Fruit fly (Drosophila melanogaster): ENCODE measurements around the gene CG12078.

CG12078 gene

DNA sequence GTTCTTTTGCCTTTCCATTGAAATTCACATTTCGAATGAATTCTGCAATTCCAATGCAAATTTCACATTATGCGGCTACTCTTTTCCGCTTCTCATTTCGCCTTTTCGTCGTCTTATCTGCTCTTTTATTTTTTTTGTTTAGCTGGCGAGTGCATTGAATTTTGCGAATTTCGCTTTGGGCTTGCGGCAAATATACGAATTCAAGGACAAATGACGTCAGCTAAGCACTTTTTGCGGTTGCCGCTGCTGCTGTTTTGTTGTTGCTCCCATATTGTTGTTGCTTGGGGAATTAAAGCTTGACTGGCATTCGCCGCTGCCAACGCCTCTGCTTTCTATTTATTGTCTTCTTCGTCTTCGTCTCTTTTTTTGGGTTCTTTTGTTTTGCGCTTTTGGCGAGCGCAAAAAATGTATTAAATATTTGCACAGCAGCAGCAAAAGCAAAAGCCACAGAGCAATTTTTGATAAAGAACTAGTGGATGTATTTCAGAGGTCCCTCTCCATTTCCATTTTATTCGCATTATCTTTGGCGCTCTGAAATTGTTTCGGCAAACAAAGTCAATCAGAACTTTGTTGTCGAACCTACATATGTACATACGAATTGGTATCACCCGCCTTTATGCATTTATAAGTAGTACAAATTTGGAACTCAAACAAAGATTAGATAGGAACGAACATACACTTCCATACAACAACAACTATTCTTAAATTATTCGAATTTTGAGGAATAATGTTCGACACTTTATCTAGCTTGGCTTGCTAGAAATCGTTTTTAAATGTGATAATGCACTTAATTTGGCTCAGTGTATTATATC is 4.1 kb downstream of the CG12078 start (continued):
- TF ChIP-seq CG6276 (GFP tag; optimal IDR thresholded peaks at IDR 0.05) (no peak), spab (GFP tag; optimal IDR thresholded peaks at IDR 0.05) (no peak), CG7368 (GFP tag; optimal IDR thresholded peaks at IDR 0.05) (no peak), CG8632 (GFP tag; optimal IDR thresholded peaks at IDR 0.05) (peak; percentile 36), acj6 (GFP tag; optimal IDR thresholded peaks at IDR 0.05) (peak; percentile 81), CG8119 (GFP tag; IDR thresholded peaks at IDR 0.05) (peak; percentile 33; the same call in 2 of the 3 replicates), CG32006 (GFP tag; optimal IDR thresholded peaks at IDR 0.05) (peak; percentile 5), CG9139 (GFP tag; optimal IDR thresholded peaks at IDR 0.05) (no peak), Sox102F (GFP tag; optimal IDR thresholded peaks at IDR 0.05) (peak; percentile 78), CG16779 (tag; optimal IDR thresholded peaks at IDR 0.05) (peak; percentile 22), CG4318 (GFP tag; optimal IDR thresholded peaks at IDR 0.05) (no peak)

DNA sequence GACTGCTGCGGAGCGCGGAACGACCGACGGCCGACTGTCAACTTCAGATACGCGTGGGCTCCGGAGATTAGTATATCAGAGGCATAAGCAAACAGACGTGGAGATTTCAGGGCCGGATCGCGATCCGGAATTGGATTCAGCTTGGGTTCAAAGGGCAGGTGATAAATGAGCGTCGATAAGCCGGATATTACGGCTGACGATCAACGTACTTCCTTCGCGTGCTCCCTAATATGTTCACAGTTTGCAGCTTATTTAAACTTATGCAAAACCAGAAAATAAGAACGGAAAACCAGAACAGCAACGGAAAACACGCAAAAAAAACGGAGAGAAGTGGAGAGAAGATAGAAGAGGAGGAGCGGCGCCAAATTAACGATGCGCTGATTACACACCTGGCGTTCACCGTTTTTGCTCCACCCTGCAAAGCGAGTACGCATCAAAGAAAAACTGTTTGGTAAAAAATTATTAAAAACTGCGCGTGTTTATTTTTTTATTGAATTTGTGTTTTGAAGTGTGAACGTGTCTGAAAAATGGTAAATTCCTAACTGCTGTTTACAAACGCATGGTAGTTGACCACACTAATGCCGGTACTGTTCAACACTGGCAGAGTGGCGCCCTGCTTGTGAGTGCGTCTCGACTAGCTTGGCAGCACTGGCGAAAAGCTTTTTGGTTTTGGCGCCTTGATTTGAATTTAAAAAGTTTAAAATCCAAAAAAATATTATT is 4.9 kb downstream of the CG12078 start, which contains the start of gene CG17746:
CG17746 (minus strand) TSS at position 546 of the 720 bp plus-strand sequence.
- TF ChIP-seq CG6808 (GFP tag; optimal IDR thresholded peaks at IDR 0.05) (peak; percentile 100), CG31627 (GFP tag; optimal IDR thresholded peaks at IDR 0.05) (peak; percentile 35), Smox (GFP tag; optimal IDR thresholded peaks at IDR 0.05) (no peak), svp (GFP tag) (peak; percentile 93), CG16779 (tag; optimal IDR thresholded peaks at IDR 0.05) (no peak), achi (GFP tag; optimal IDR thresholded peaks at IDR 0.05) (no peak), CG4318 (GFP tag; optimal IDR thresholded peaks at IDR 0.05) (no peak), Lpt (GFP tag; optimal IDR thresholded peaks at IDR 0.05) (no peak), CG6854 (GFP tag; optimal IDR thresholded peaks at IDR 0.05) (peak; percentile 13), Sox14 (GFP tag; optimal IDR thresholded peaks at IDR 0.05) (peak; percentile 45), lz (GFP tag; optimal IDR thresholded peaks at IDR 0.05) (peak; percentile 38), cyc (GFP tag; optimal IDR thresholded peaks at IDR 0.05) (peak; percentile 10), salr (GFP tag; optimal IDR thresholded peaks at IDR 0.05) (no peak), fd59A (GFP tag; optimal IDR thresholded peaks at IDR 0.05) (no peak), esn (GFP tag; optimal IDR thresholded peaks at IDR 0.05) (peak; percentile 0), Eip78C (GFP tag) (peak; percentile 76), CG32006 (GFP tag; optimal IDR thresholded peaks at IDR 0.05) (no peak), CG7368 (GFP tag; optimal IDR thresholded peaks at IDR 0.05) (no peak), ss (GFP tag; optimal IDR thresholded peaks at IDR 0.05) (peak in 1 of 2 experiments; percentile 48), CG10669 (GFP tag; optimal IDR thresholded peaks at IDR 0.05) (no peak), Gug (GFP tag; IDR thresholded peaks at IDR 0.05) (0 out of 2 replicates have a peak, but pooled peaks have one; percentile 12), fkh (GFP tag; optimal IDR thresholded peaks at IDR 0.05) (peak; percentile 43), Eip93F (GFP tag; optimal IDR thresholded peaks at IDR 0.05) (no peak), CG6163 (GFP tag; IDR thresholded peaks at IDR 0.05) (no peak), acj6 (GFP tag; optimal IDR thresholded peaks at IDR 0.05) (no peak), CG1621 (tag; optimal IDR thresholded peaks at IDR 0.05) (no peak), topi (GFP tag; optimal IDR thresholded peaks at IDR 0.05) (no peak), Blimp-1 (GFP tag; optimal IDR thresholded peaks at IDR 0.05) (no peak)

DNA sequence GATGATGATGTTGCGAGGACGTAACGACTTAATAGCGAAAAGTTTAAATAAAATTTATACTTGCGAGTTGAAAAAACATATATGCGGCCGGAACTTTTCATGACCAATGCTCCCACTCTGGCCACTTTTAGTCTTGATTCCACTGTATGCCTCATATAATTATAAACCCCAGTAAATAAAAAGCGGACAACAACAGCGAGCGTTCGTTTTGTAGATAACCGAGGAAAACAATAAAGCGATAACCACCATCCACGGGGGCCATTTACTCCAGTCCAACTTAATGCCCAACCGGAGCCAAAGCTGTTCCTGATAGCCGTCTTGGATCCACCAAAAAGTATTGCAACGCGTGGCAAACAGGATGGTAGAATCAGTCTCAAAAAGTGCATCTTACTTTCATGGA is 7.8 kb downstream of the CG12078 start:
- no peak for TF ChIP-seq spab (GFP tag; optimal IDR thresholded peaks at IDR 0.05)
- no peak for TF ChIP-seq CG31627 (GFP tag; optimal IDR thresholded peaks at IDR 0.05)
- TF ChIP-seq esn (GFP tag; optimal IDR thresholded peaks at IDR 0.05) = no peak
- TF ChIP-seq CG6163 (GFP tag; IDR thresholded peaks at IDR 0.05) = peak; percentile 50; the same call in 1 of the 3 replicates
- no peak for TF ChIP-seq CG6276 (GFP tag; optimal IDR thresholded peaks at IDR 0.05)
- TF ChIP-seq vri (GFP tag; optimal IDR thresholded peaks at IDR 0.05) = peak; percentile 23
- no peak for TF ChIP-seq fd85E (GFP tag; optimal IDR thresholded peaks at IDR 0.05)
